Fruit fly (Drosophila melanogaster): Measurements from ENCODE around the gene SPARC.

DNA sequence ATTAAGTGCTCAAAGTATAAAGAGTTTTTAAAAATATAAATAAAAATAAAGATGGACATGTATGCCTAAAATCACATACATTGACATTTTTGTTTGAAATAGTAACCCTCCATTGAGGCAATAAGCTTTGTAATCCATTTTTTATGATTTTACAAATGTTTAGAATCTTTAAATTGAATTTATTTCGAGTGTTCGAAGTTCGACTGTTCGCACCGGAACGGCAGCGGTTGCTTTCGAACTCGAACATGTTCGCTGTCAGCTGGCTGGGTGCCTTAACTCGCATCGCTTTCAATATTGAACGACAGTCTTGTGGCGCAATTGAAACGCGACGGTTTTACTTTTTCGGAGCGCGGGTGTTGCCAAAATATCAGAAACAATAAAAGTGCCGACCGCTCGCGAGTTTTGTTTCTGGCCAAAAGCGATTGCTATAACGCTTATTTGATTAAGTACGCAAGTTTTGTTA is 43.7 kb upstream of the SPARC start, which contains the start of gene CG46339:
- TF ChIP-seq N (GFP tag; optimal IDR thresholded peaks at IDR 0.05) (no peak), Vsx2 (GFP tag; optimal IDR thresholded peaks at IDR 0.05; ENCODE audit: partially characterized antibody) (peak; percentile 91), Sp1 (GFP tag; optimal IDR thresholded peaks at IDR 0.05) (peak; percentile 53), brk (GFP tag; optimal IDR thresholded peaks at IDR 0.05) (no peak), Mio (GFP tag; optimal IDR thresholded peaks at IDR 0.05) (no peak)
